Worm (Caenorhabditis elegans) whole organism, L4/young adult: ENCODE results near the gene npr-34.

Experiments used
- W03F9.2 ChIP-seq: fragments of 150-350 bp; optimal IDR thresholded peaks from 2 replicates; lab custom pipeline; 2014; ENCODE audit warnings: missing biosample characterization, missing genetic modification characterization
- dao-5 ChIP-seq: sonication (generic microtip); optimal IDR thresholded peaks from 2 replicates; lab custom pipeline; 2016; ENCODE audit warnings: missing genotype, missing genetic modification characterization, moderate library complexity, missing compliant biosample characterization
- him-1 ChIP-seq: sonication (generic microtip); optimal IDR thresholded peaks from 2 replicates; lab custom pipeline; 2016; ENCODE audit warnings: missing genotype, missing genetic modification reagents, missing genetic modification characterization, missing compliant biosample characterization

npr-34 gene

ce11 chrII:14739143-14739542 lies at the start of gene npr-34:
Gene npr-34 (minus strand): TSS chrII:14739243.
- TF ChIP-seq W03F9.2: no peak
- no peak for TF ChIP-seq him-1 (tag; lab: Kevin White, UChicago)
- TF ChIP-seq dao-5 (tag; lab: Kevin White, UChicago): no peak

ce11 chrII:14785906-14786305 lies 46.9 kb upstream of the npr-34 start, which contains the start of gene Y54E2A.9:
Gene Y54E2A.9 (minus strand): TSS chrII:14786006.
- no peak for TF ChIP-seq dao-5 (tag; lab: Kevin White, UChicago)
- TF ChIP-seq W03F9.2: no peak
- no peak for TF ChIP-seq him-1 (tag; lab: Kevin White, UChicago)

- no peak for TF ChIP-seq dao-5 (tag; lab: Kevin White, UChicago)
- no peak for TF ChIP-seq W03F9.2
- no peak for TF ChIP-seq him-1 (tag; lab: Kevin White, UChicago)
These were observed 40.8 kb upstream of the npr-34 start for ce11 chrII:14779851-14780250.

- TF ChIP-seq W03F9.2 (no peak), dao-5 (tag; lab: Kevin White, UChicago) (no peak), him-1 (tag; lab: Kevin White, UChicago) (no peak)
These were observed 39.0 kb upstream of the npr-34 start, which contains the start of gene Y54E2A.8 for ce11 chrII:14778092-14778491. Gene Y54E2A.8 (plus strand): TSS chrII:14778345.

ce11 chrII:14772956-14773788 lies 34.1 kb upstream of the npr-34 start, which contains the start of gene Y54E2A.7:
Gene Y54E2A.7 (minus strand): TSS chrII:14773006.
- TF ChIP-seq W03F9.2 (no peak), dao-5 (tag; lab: Kevin White, UChicago) (no peak), him-1 (tag; lab: Kevin White, UChicago) (no peak)

- no peak for TF ChIP-seq him-1 (tag; lab: Kevin White, UChicago)
- no peak for TF ChIP-seq W03F9.2
- no peak for TF ChIP-seq dao-5 (tag; lab: Kevin White, UChicago)
These were observed 33.1 kb upstream of the npr-34 start for ce11 chrII:14772113-14772512.

- TF ChIP-seq him-1 (tag; lab: Kevin White, UChicago): no peak
- TF ChIP-seq W03F9.2: no peak
- no peak for TF ChIP-seq dao-5 (tag; lab: Kevin White, UChicago)
These were observed 32.1 kb upstream of the npr-34 start for ce11 chrII:14771096-14771495.

- TF ChIP-seq him-1 (tag; lab: Kevin White, UChicago) (no peak), W03F9.2 (no peak), dao-5 (tag; lab: Kevin White, UChicago) (no peak)
These were observed 29.8 kb upstream of the npr-34 start for ce11 chrII:14768804-14769203.

ce11 chrII:14757711-14758110 lies 18.7 kb upstream of the npr-34 start, which contains the start of gene Y54E2A.5:
Gene Y54E2A.5 (minus strand): TSS chrII:14757811.
- TF ChIP-seq him-1 (tag; lab: Kevin White, UChicago) (no peak), W03F9.2 (no peak), dao-5 (tag; lab: Kevin White, UChicago) (no peak)

- no peak for TF ChIP-seq dao-5 (tag; lab: Kevin White, UChicago)
- TF ChIP-seq W03F9.2: peak; percentile 7
- TF ChIP-seq him-1 (tag; lab: Kevin White, UChicago): no peak
These were observed 15.1 kb upstream of the npr-34 start, which contains the start of the genes tac-1 and Y54E2A.4 for ce11 chrII:14753858-14754750. Gene tac-1 (minus strand): TSS chrII:14753877. Gene Y54E2A.4 (plus strand): TSS chrII:14754622.

- TF ChIP-seq W03F9.2 (no peak), him-1 (tag; lab: Kevin White, UChicago) (no peak), dao-5 (tag; lab: Kevin White, UChicago) (no peak)
These were observed 14.2 kb upstream of the npr-34 start for ce11 chrII:14753246-14753645.

- TF ChIP-seq him-1 (tag; lab: Kevin White, UChicago) (no peak), W03F9.2 (no peak), dao-5 (tag; lab: Kevin White, UChicago) (no peak)
These were observed 13.3 kb upstream of the npr-34 start, which contains the start of gene smg-9 for ce11 chrII:14752187-14752959. Gene smg-9 (minus strand): TSS chrII:14752849.

ce11 chrII:14745127-14745526 lies 6.1 kb upstream of the npr-34 start:
- TF ChIP-seq W03F9.2 (no peak), dao-5 (tag; lab: Kevin White, UChicago) (no peak), him-1 (tag; lab: Kevin White, UChicago) (no peak)
